Worm (Caenorhabditis elegans) whole organism, L3 larva: ENCODE data around the gene csn-6.

Source experiments
- R02D3.7 ChIP-seq: fragments of 150-350 bp; optimal IDR thresholded peaks from 2 replicates; lab custom pipeline; 2014; ENCODE audit warnings: missing biosample characterization, missing genetic modification characterization
- ZK546.5 ChIP-seq: sonication (generic microtip); optimal IDR thresholded peaks from 2 replicates; lab custom pipeline; 2017; ENCODE audit warnings: missing biosample characterization, missing genetic modification characterization
- aly-2 ChIP-seq: fragments of 150-350 bp; optimal IDR thresholded peaks from 2 replicates; lab custom pipeline; 2014; ENCODE audit warnings: missing biosample characterization, missing genetic modification characterization
- ama-1 ChIP-seq: fragments of 150-350 bp; optimal IDR thresholded peaks from 2 replicates; lab custom pipeline; 2018
- ceh-16 ChIP-seq: sonication (generic microtip); optimal IDR thresholded peaks from 2 replicates; lab custom pipeline; 2017; ENCODE audit warnings: missing biosample characterization, missing genetic modification characterization
- ceh-28 ChIP-seq: fragments of 150-350 bp; optimal IDR thresholded peaks from 2 replicates; lab custom pipeline; 2014; ENCODE audit warnings: missing biosample characterization, missing genetic modification reagents, missing genetic modification characterization
- ceh-82 ChIP-seq: fragments of 150-350 bp; optimal IDR thresholded peaks from 2 replicates; lab custom pipeline; 2014; ENCODE audit warnings: missing biosample characterization, missing genetic modification characterization
- ceh-9 ChIP-seq: sonication (generic microtip); optimal IDR thresholded peaks from 2 replicates; lab custom pipeline; 2018; ENCODE audit warnings: missing biosample characterization, missing genetic modification characterization
- daf-12 ChIP-seq: fragments of 150-350 bp; optimal IDR thresholded peaks from 2 replicates; lab custom pipeline; 2014; ENCODE audit warnings: missing biosample characterization, missing genetic modification reagents, missing genetic modification characterization
- egl-27 ChIP-seq: sonication (generic microtip); optimal IDR thresholded peaks from 4 replicates; lab custom pipeline; 2017; ENCODE audit warnings: missing biosample characterization, missing genetic modification reagents, missing genetic modification characterization
- egl-5 ChIP-seq: fragments of 150-350 bp; optimal IDR thresholded peaks from 2 replicates; lab custom pipeline; 2017; ENCODE audit warnings: missing biosample characterization, missing genetic modification reagents, missing genetic modification characterization, inconsistent platforms
- elt-1 ChIP-seq: fragments of 150-350 bp; optimal IDR thresholded peaks from 2 replicates; lab custom pipeline; 2014; ENCODE audit warnings: missing biosample characterization, missing genetic modification characterization
- elt-2 ChIP-seq: sonication (generic microtip); optimal IDR thresholded peaks from 2 replicates; lab custom pipeline; 2016; ENCODE audit warnings: missing genetic modification reagents, mild to moderate bottlenecking, missing genetic modification characterization, missing compliant biosample characterization
- elt-3 ChIP-seq, 3 experiments: fragments of 150-350 bp in 1 of 3; sonication (generic microtip) in 2 of 3; optimal IDR thresholded peaks; 2 replicates in 2 of 3; 4 replicates in 1 of 3; lab custom pipeline; 2014 to 2017; ENCODE audit warnings: missing biosample characterization in 3 of 3, missing genetic modification characterization in 3 of 3
- eor-1 ChIP-seq, 2 experiments: fragments of 150-350 bp; optimal IDR thresholded peaks; 2 replicates each; lab custom pipeline; 2014 to 2018; ENCODE audit warnings: missing biosample characterization in 2 of 2, missing genetic modification characterization in 2 of 2
- fkh-10 ChIP-seq: sonication (generic microtip); optimal IDR thresholded peaks from 2 replicates; lab custom pipeline; 2017; ENCODE audit warnings: missing biosample characterization, missing genetic modification reagents, missing genetic modification characterization
- fkh-2 ChIP-seq: fragments of 150-350 bp; optimal IDR thresholded peaks from 2 replicates; lab custom pipeline; 2014; ENCODE audit warnings: missing biosample characterization, missing genetic modification reagents, missing genetic modification characterization
- fos-1 ChIP-seq: fragments of 150-350 bp; optimal IDR thresholded peaks from 2 replicates; lab custom pipeline; 2014; ENCODE audit warnings: missing biosample characterization, missing genetic modification characterization
- hmg-11 ChIP-seq: sonication (generic microtip); optimal IDR thresholded peaks from 2 replicates; lab custom pipeline; 2016; ENCODE audit warnings: missing genetic modification characterization, missing compliant biosample characterization
- jun-1 ChIP-seq: fragments of 150-350 bp; optimal IDR thresholded peaks from 2 replicates; lab custom pipeline; 2014; ENCODE audit warnings: missing biosample characterization, missing genetic modification reagents, missing genetic modification characterization
- lin-15B ChIP-seq: fragments of 150-350 bp; optimal IDR thresholded peaks from 2 replicates; lab custom pipeline; 2014; ENCODE audit warnings: missing biosample characterization, missing genetic modification characterization
- lin-39 ChIP-seq: fragments of 150-350 bp; optimal IDR thresholded peaks from 2 replicates; lab custom pipeline; 2018; ENCODE audit warnings: missing biosample characterization, missing genetic modification reagents, missing genetic modification characterization
- lsy-12 ChIP-seq: sonication (generic microtip); optimal IDR thresholded peaks from 2 replicates; lab custom pipeline; 2016; ENCODE audit warnings: mild to moderate bottlenecking, missing genetic modification characterization, missing compliant biosample characterization
- mdl-1 ChIP-seq: fragments of 150-350 bp; optimal IDR thresholded peaks from 2 replicates; lab custom pipeline; 2014; ENCODE audit warnings: missing biosample characterization, missing genetic modification characterization
- mml-1 ChIP-seq: fragments of 150-350 bp; sonication (generic microtip); optimal IDR thresholded peaks from 3 replicates; lab custom pipeline; 2014; ENCODE audit warnings: missing biosample characterization, missing genetic modification characterization
- nfya-1 ChIP-seq: sonication (generic microtip); optimal IDR thresholded peaks from 2 replicates; lab custom pipeline; 2017; ENCODE audit warnings: missing genetic modification characterization, mild to moderate bottlenecking, missing compliant biosample characterization, antibody characterized with exemption, moderate library complexity; ENCODE audit not compliant: insufficient read depth
- nhr-11 ChIP-seq: fragments of 150-350 bp; optimal IDR thresholded peaks from 2 replicates; lab custom pipeline; 2014; ENCODE audit warnings: missing biosample characterization, missing genetic modification characterization
- nhr-12 ChIP-seq: fragments of 150-350 bp; optimal IDR thresholded peaks from 2 replicates; lab custom pipeline; 2014; ENCODE audit warnings: missing biosample characterization, missing genetic modification characterization
- nhr-23 ChIP-seq: fragments of 150-350 bp; optimal IDR thresholded peaks from 2 replicates; lab custom pipeline; 2014; ENCODE audit warnings: missing biosample characterization, missing genetic modification reagents, missing genetic modification characterization
- nhr-237 ChIP-seq: fragments of 150-350 bp; optimal IDR thresholded peaks from 2 replicates; lab custom pipeline; 2014; ENCODE audit warnings: missing biosample characterization, missing genetic modification characterization
- nhr-25 ChIP-seq: sonication (generic microtip); optimal IDR thresholded peaks from 2 replicates; lab custom pipeline; 2017; ENCODE audit warnings: missing biosample characterization, missing genetic modification characterization
- nhr-28 ChIP-seq: fragments of 150-350 bp; optimal IDR thresholded peaks from 2 replicates; lab custom pipeline; 2014; ENCODE audit warnings: missing biosample characterization, missing genetic modification characterization
- nhr-43 ChIP-seq: sonication (generic microtip); optimal IDR thresholded peaks from 2 replicates; lab custom pipeline; 2016; ENCODE audit warnings: mild to moderate bottlenecking, missing genetic modification characterization, missing compliant biosample characterization; ENCODE audit not compliant: poor library complexity, severe bottlenecking
- nhr-67 ChIP-seq: fragments of 150-350 bp; optimal IDR thresholded peaks from 2 replicates; lab custom pipeline; 2014; ENCODE audit warnings: missing biosample characterization, missing genetic modification characterization
- nhr-76 ChIP-seq: fragments of 150-350 bp; sonication (generic microtip); optimal IDR thresholded peaks from 5 replicates; lab custom pipeline; 2014; ENCODE audit warnings: missing biosample characterization, missing genetic modification characterization
- nhr-77 ChIP-seq: fragments of 150-350 bp; optimal IDR thresholded peaks from 2 replicates; lab custom pipeline; 2014; ENCODE audit warnings: missing biosample characterization, missing genetic modification characterization
- pha-4 ChIP-seq: fragments of 150-350 bp; optimal IDR thresholded peaks from 2 replicates; lab custom pipeline; 2014; ENCODE audit warnings: missing biosample characterization, missing genetic modification reagents, missing genetic modification characterization
- pqm-1 ChIP-seq: fragments of 150-350 bp; optimal IDR thresholded peaks from 2 replicates; lab custom pipeline; 2017; ENCODE audit warnings: missing biosample characterization, missing genetic modification characterization, inconsistent platforms
- sea-2 ChIP-seq: fragments of 150-350 bp; sonication (generic microtip); optimal IDR thresholded peaks from 4 replicates; lab custom pipeline; 2014; ENCODE audit warnings: missing biosample characterization, missing genetic modification reagents, missing genetic modification characterization
- skn-1 ChIP-seq: fragments of 150-350 bp; optimal IDR thresholded peaks from 2 replicates; lab custom pipeline; 2014; ENCODE audit warnings: missing biosample characterization, missing genetic modification characterization
- snpc-4 ChIP-seq: fragments of 150-350 bp; optimal IDR thresholded peaks from 2 replicates; lab custom pipeline; 2014; ENCODE audit warnings: missing biosample characterization, missing genetic modification characterization
- tbx-2 ChIP-seq: sonication (generic microtip); optimal IDR thresholded peaks from 2 replicates; lab custom pipeline; 2016; ENCODE audit warnings: mild to moderate bottlenecking, missing genetic modification characterization, missing compliant biosample characterization
- unc-39 ChIP-seq: sonication (generic microtip); optimal IDR thresholded peaks from 4 replicates; lab custom pipeline; 2017; ENCODE audit warnings: missing biosample characterization, missing genetic modification characterization
- unc-62 ChIP-seq: fragments of 150-350 bp; sonication (generic microtip); optimal IDR thresholded peaks from 4 replicates; lab custom pipeline; 2014; ENCODE audit warnings: missing biosample characterization, missing genetic modification reagents, missing genetic modification characterization
- zag-1 ChIP-seq: fragments of 150-350 bp; optimal IDR thresholded peaks from 2 replicates; lab custom pipeline; 2014; ENCODE audit warnings: missing biosample characterization, missing genetic modification characterization
- ztf-11 ChIP-seq: fragments of 150-350 bp; optimal IDR thresholded peaks from 2 replicates; lab custom pipeline; 2014; ENCODE audit warnings: missing biosample characterization, missing genetic modification characterization
- ztf-4 ChIP-seq: fragments of 150-350 bp; optimal IDR thresholded peaks from 2 replicates; lab custom pipeline; 2014; ENCODE audit warnings: missing biosample characterization, missing genetic modification characterization

Gene csn-6

DNA sequence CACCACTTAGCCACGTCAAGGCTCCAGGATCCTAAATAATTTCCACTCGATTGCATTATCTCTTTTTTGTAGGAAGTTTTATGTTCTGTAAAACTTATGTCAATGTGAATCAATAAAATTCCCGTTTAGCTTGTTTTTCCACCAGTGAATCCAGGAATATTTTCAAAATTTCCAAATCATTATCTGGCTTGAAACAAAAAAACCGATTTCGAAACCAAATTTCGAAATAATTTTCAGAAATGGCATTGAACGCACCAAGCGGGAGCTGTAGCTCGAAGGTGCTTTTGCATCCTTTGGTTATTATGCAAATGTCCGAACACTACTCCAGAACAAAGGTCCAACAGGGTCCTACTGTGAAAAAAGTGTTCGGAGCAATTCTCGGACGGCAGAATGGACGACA lies at the start of gene csn-6:
Gene csn-6, plus strand, starts transcription at position 234 of the 400 bp plus-strand sequence.
- TF ChIP-seq R02D3.7 (tag; lab: Kevin White, UChicago) (no peak), ama-1 (lab: Kevin White, UChicago) (peak; percentile 45)

- TF ChIP-seq lsy-12 (tag; lab: Kevin White, UChicago): no peak
- TF ChIP-seq hmg-11 (tag; lab: Kevin White, UChicago): no peak
- TF ChIP-seq elt-2 (tag; lab: Kevin White, UChicago): peak; percentile 41
- TF ChIP-seq pqm-1 (tag; lab: Kevin White, UChicago): peak; percentile 57
- TF ChIP-seq skn-1: no peak
- no peak for TF ChIP-seq sea-2 (GFP tag; lab: Kevin White, UChicago)
Measured at ce11 chrIV:13252211-13252610, 48.4 kb upstream of the csn-6 start, which contains the start of gene ttr-51. Gene ttr-51 (minus strand): TSS chrIV:13252311.

ce11 chrIV:13253841-13254240 lies 46.8 kb upstream of the csn-6 start, which contains the start of gene ttr-45:
Gene ttr-45 (plus strand): TSS chrIV:13254225.
- TF ChIP-seq nhr-237 (tag; lab: Kevin White, UChicago): no peak
- TF ChIP-seq ceh-82: no peak
- peak; percentile 61 for TF ChIP-seq jun-1 (tag; lab: Kevin White, UChicago)
- no peak for TF ChIP-seq ceh-9 (tag; lab: Kevin White, UChicago)
- TF ChIP-seq elt-3 (tag; optimal IDR thresholded peaks at IDR 0.05; lab: Kevin White, UChicago): no peak
- no peak for TF ChIP-seq nhr-11
- TF ChIP-seq nhr-43: no peak
- TF ChIP-seq eor-1 (tag; optimal IDR thresholded peaks at IDR 0.05; lab: Kevin White, UChicago): no peak
- no peak for TF ChIP-seq nhr-25 (tag; lab: Kevin White, UChicago)
- no peak for TF ChIP-seq tbx-2
- TF ChIP-seq lin-15B: no peak
- no peak for TF ChIP-seq aly-2
- no peak for TF ChIP-seq unc-62 (GFP tag; lab: Kevin White, UChicago)
- no peak for TF ChIP-seq zag-1
- peak; percentile 5 for TF ChIP-seq lin-39 (tag; lab: Kevin White, UChicago)
- peak; percentile 52 for TF ChIP-seq pha-4 (tag; lab: Kevin White, UChicago)
- TF ChIP-seq nhr-28 (tag; lab: Kevin White, UChicago): no peak
- no peak for TF ChIP-seq skn-1
- no peak for TF ChIP-seq nhr-23
- no peak for TF ChIP-seq ZK546.5 (tag; lab: Kevin White, UChicago)
- no peak for TF ChIP-seq mml-1 (tag; lab: Kevin White, UChicago)
- no peak for TF ChIP-seq nhr-77 (tag; lab: Kevin White, UChicago)
- no peak for TF ChIP-seq unc-39 (tag; lab: Kevin White, UChicago)
- TF ChIP-seq elt-2 (tag; lab: Kevin White, UChicago): peak; percentile 98
- no peak for TF ChIP-seq ztf-4
- no peak for TF ChIP-seq fkh-10 (GFP tag; lab: Kevin White, UChicago)
- TF ChIP-seq ceh-28 (tag; lab: Kevin White, UChicago): no peak
- no peak for TF ChIP-seq fos-1 (tag; lab: Kevin White, UChicago)
- TF ChIP-seq nfya-1: peak; percentile 24
- TF ChIP-seq fkh-2 (tag; lab: Kevin White, UChicago): no peak
- TF ChIP-seq ama-1 (lab: Kevin White, UChicago): no peak
- peak; percentile 92 for TF ChIP-seq pqm-1 (tag; lab: Kevin White, UChicago)
- TF ChIP-seq hmg-11 (tag; lab: Kevin White, UChicago): no peak
- TF ChIP-seq sea-2 (GFP tag; lab: Kevin White, UChicago): no peak
- TF ChIP-seq daf-12: no peak
- TF ChIP-seq mdl-1 (tag; lab: Kevin White, UChicago): no peak
- TF ChIP-seq egl-27: no peak
- TF ChIP-seq ceh-16 (tag; lab: Kevin White, UChicago): no peak
- TF ChIP-seq nhr-76 (tag; lab: Kevin White, UChicago): no peak
- TF ChIP-seq elt-1 (tag; lab: Kevin White, UChicago): no peak
- TF ChIP-seq R02D3.7 (tag; lab: Kevin White, UChicago): no peak
- TF ChIP-seq ztf-11 (tag; lab: Kevin White, UChicago): no peak
- no peak for TF ChIP-seq nhr-12 (tag; lab: Kevin White, UChicago)
- TF ChIP-seq lsy-12 (tag; lab: Kevin White, UChicago): no peak
- TF ChIP-seq egl-5: peak; percentile 73
- TF ChIP-seq nhr-67 (tag; lab: Kevin White, UChicago): no peak
- no peak for TF ChIP-seq snpc-4
